Worm (Caenorhabditis elegans) whole organism, L4 larva: ENCODE data around the gene aldo-2.

Source experiments
- Y48G9A.11 ChIP-seq: fragments of 200-800 bp; sonication (Bioruptor generic); IDR thresholded peaks from 2 replicates; pipeline ENCODE4 v1.3.6; 2022; ENCODE audit warnings: missing genetic modification reagents, missing genetic modification characterization, missing compliant biosample characterization
- aha-1 ChIP-seq: fragments of 150-350 bp; peaks from one replicate; lab custom pipeline; 2014; ENCODE audit warnings: missing biosample characterization, missing genetic modification characterization
- cey-2 ChIP-seq: sonication (generic microtip); optimal IDR thresholded peaks from 3 replicates; lab custom pipeline; 2017; ENCODE audit warnings: missing genetic modification characterization, mild to moderate bottlenecking, missing compliant biosample characterization, antibody characterized with exemption, borderline replicate concordance; ENCODE audit not compliant: insufficient read depth
- daf-12 ChIP-seq: fragments of 150-350 bp; optimal IDR thresholded peaks from 2 replicates; lab custom pipeline; 2014; ENCODE audit warnings: missing biosample characterization, missing genetic modification reagents, missing genetic modification characterization
- daf-16 ChIP-seq, 3 experiments: sonication (generic microtip); optimal IDR thresholded peaks; 2 replicates each; lab custom pipeline; 2016 to 2017; ENCODE audit warnings: missing genetic modification characterization in 3 of 3, missing genetic modification reagents in 3 of 3, mild to moderate bottlenecking in 2 of 3, missing compliant biosample characterization in 2 of 3, missing biosample characterization in 1 of 3, moderate library complexity in 1 of 3
- dmd-6 ChIP-seq: fragments of 200-800 bp; sonication (Bioruptor generic); IDR thresholded peaks from 2 replicates; pipeline ENCODE4 v1.3.6; 2022; ENCODE audit warnings: missing genetic modification reagents, missing genetic modification characterization, missing compliant biosample characterization
- duxl-1 ChIP-seq: sonication (generic microtip); optimal IDR thresholded peaks from 2 replicates; lab custom pipeline; 2016; ENCODE audit warnings: mild to moderate bottlenecking, missing genetic modification characterization, moderate library complexity, missing compliant biosample characterization; ENCODE audit not compliant: poor library complexity
- dve-1 ChIP-seq: sonication (generic microtip); optimal IDR thresholded peaks from 2 replicates; lab custom pipeline; 2017; ENCODE audit warnings: antibody characterized with exemption, mild to moderate bottlenecking, missing genetic modification characterization, missing compliant biosample characterization; ENCODE audit not compliant: insufficient read depth
- egl-27 ChIP-seq: sonication (generic microtip); optimal IDR thresholded peaks from 3 replicates; lab custom pipeline; 2017; ENCODE audit warnings: missing biosample characterization, missing genetic modification reagents, missing genetic modification characterization
- fos-1 ChIP-seq: fragments of 150-350 bp; optimal IDR thresholded peaks from 2 replicates; lab custom pipeline; 2014; ENCODE audit warnings: missing biosample characterization, missing genetic modification characterization
- gei-8 ChIP-seq: fragments of 200-800 bp; sonication (Bioruptor generic); optimal IDR thresholded peaks from 2 replicates; lab custom pipeline; 2018; ENCODE audit warnings: mild to moderate bottlenecking, missing genetic modification characterization, missing compliant biosample characterization
- hlh-11 ChIP-seq: fragments of 200-800 bp; sonication (Bioruptor generic); optimal IDR thresholded peaks from 2 replicates; lab custom pipeline; 2018; ENCODE audit warnings: mild to moderate bottlenecking, missing genetic modification characterization, missing compliant biosample characterization
- hlh-30 ChIP-seq: sonication (generic microtip); optimal IDR thresholded peaks from 2 replicates; lab custom pipeline; 2017; ENCODE audit warnings: antibody characterized with exemption, mild to moderate bottlenecking, missing genetic modification characterization, missing compliant biosample characterization; ENCODE audit not compliant: insufficient read depth
- hmg-1.1 ChIP-seq: fragments of 200-800 bp; sonication (Bioruptor generic); IDR thresholded peaks from 2 replicates; pipeline ENCODE4 v1.3.6; 2022; ENCODE audit warnings: missing genetic modification reagents, missing genetic modification characterization, missing compliant biosample characterization
- lir-3 ChIP-seq: sonication (generic microtip); optimal IDR thresholded peaks from 2 replicates; lab custom pipeline; 2016; ENCODE audit warnings: mild to moderate bottlenecking, missing genetic modification characterization, missing compliant biosample characterization
- madf-5 ChIP-seq, 2 experiments: fragments of 200-800 bp; sonication (Bioruptor generic); IDR thresholded peaks; 2 replicates each; pipeline ENCODE4 v1.3.6; 2022; ENCODE audit warnings: missing compliant biosample characterization in 2 of 2, missing genetic modification characterization in 2 of 2
- madf-9 ChIP-seq: fragments of 200-800 bp; sonication (Bioruptor generic); conservative IDR thresholded peaks from 2 replicates; pipeline ENCODE4 v1.3.6; 2022; ENCODE audit warnings: missing genetic modification reagents, missing genetic modification characterization, missing compliant biosample characterization
- mdt-29 ChIP-seq: fragments of 200-800 bp; sonication (Bioruptor generic); IDR thresholded peaks from 2 replicates; pipeline ENCODE4 v1.3.6; 2022; ENCODE audit warnings: missing genetic modification reagents, missing genetic modification characterization, missing compliant biosample characterization
- mep-1 ChIP-seq: fragments of 150-350 bp; sonication (generic microtip); optimal IDR thresholded peaks from 3 replicates; lab custom pipeline; 2014; ENCODE audit warnings: missing biosample characterization, missing genetic modification characterization
- mes-2 ChIP-seq: sonication (generic microtip); optimal IDR thresholded peaks from 2 replicates; lab custom pipeline; 2016; ENCODE audit warnings: missing genotype, mild to moderate bottlenecking, missing genetic modification characterization, missing compliant biosample characterization; ENCODE audit not compliant: poor library complexity, severe bottlenecking
- mxl-2 ChIP-seq: fragments of 200-800 bp; sonication (Bioruptor generic); conservative IDR thresholded peaks from 2 replicates; pipeline ENCODE4 v1.3.6; 2022; ENCODE audit warnings: missing genetic modification reagents, missing genetic modification characterization, missing compliant biosample characterization
- mxl-3 ChIP-seq: fragments of 200-800 bp; sonication (Bioruptor generic); optimal IDR thresholded peaks from 2 replicates; lab custom pipeline; 2018; ENCODE audit warnings: mild to moderate bottlenecking, missing genetic modification characterization, missing compliant biosample characterization
- nhr-237 ChIP-seq: sonication (generic microtip); optimal IDR thresholded peaks from 2 replicates; lab custom pipeline; 2017; ENCODE audit warnings: missing biosample characterization, missing genetic modification characterization
- nhr-28 ChIP-seq: fragments of 150-350 bp; optimal IDR thresholded peaks from 2 replicates; lab custom pipeline; 2014; ENCODE audit warnings: missing biosample characterization, missing genetic modification characterization
- nhr-41 ChIP-seq: fragments of 200-800 bp; sonication (Bioruptor generic); IDR thresholded peaks from 2 replicates; pipeline ENCODE4 v1.3.6; 2022; ENCODE audit warnings: missing genetic modification reagents, missing genetic modification characterization, missing compliant biosample characterization
- pqm-1 ChIP-seq: sonication (generic microtip); optimal IDR thresholded peaks from 2 replicates; lab custom pipeline; 2017; ENCODE audit warnings: missing biosample characterization, missing genetic modification characterization
- spr-1 ChIP-seq: sonication (generic microtip); optimal IDR thresholded peaks from 2 replicates; lab custom pipeline; 2016; ENCODE audit warnings: mild to moderate bottlenecking, missing genetic modification characterization, missing compliant biosample characterization
- unc-62 ChIP-seq, 3 experiments: fragments of 150-350 bp in 1 of 3; sonication (generic microtip); optimal IDR thresholded peaks in 2 of 3; peaks in 1 of 3; 1 replicate in 1 of 3; 2 replicates in 2 of 3; lab custom pipeline; 2014 to 2017; ENCODE audit warnings: missing biosample characterization in 3 of 3, missing genetic modification characterization in 3 of 3, missing genetic modification reagents in 3 of 3, missing genotype in 1 of 3
- zip-11 ChIP-seq: fragments of 200-800 bp; sonication (Bioruptor generic); IDR thresholded peaks from 2 replicates; pipeline ENCODE4 v1.3.6; 2022; ENCODE audit warnings: missing genetic modification characterization, missing compliant biosample characterization
- zip-2 ChIP-seq: fragments of 150-350 bp; optimal IDR thresholded peaks from 2 replicates; lab custom pipeline; 2014; ENCODE audit warnings: missing biosample characterization, missing genetic modification characterization

Gene aldo-2

ce11 chrIII:5840815-5841573 lies 35.4 kb downstream of the aldo-2 start:
- TF ChIP-seq daf-12 (tag; lab: Kevin White, UChicago) (no peak), gei-8 (no peak), aha-1 (tag; lab: Kevin White, UChicago) (peak; percentile 47), dmd-6 (GFP tag; lab: Robert Waterston, UW) (peak; percentile 64), spr-1 (tag; lab: Kevin White, UChicago) (no peak), zip-2 (tag; lab: Kevin White, UChicago) (no peak), unc-62 (GFP tag; optimal IDR thresholded peaks at IDR 0.05 in 1 of 2; lab: Kevin White, UChicago) (peak in 1 of 2 experiments; percentile 52), unc-62 (tag; optimal IDR thresholded peaks at IDR 0.05; lab: Kevin White, UChicago) (no peak), hmg-1.1 (GFP tag; lab: Robert Waterston, UW) (0 out of 2 replicates have a peak, but pooled peaks have one; percentile 19), lir-3 (tag; lab: Kevin White, UChicago) (no peak), mep-1 (tag; lab: Kevin White, UChicago) (no peak), nhr-41 (GFP tag; lab: Robert Waterston, UW) (no peak), daf-16 (GFP tag; optimal IDR thresholded peaks at IDR 0.05; lab: Kevin White, UChicago) (no peak), daf-16 (tag; optimal IDR thresholded peaks at IDR 0.05; lab: Kevin White, UChicago) (peak; percentile 7), hlh-30 (tag; lab: Kevin White, UChicago) (peak; percentile 52), dve-1 (tag; lab: Kevin White, UChicago) (peak; percentile 56)

ce11 chrIII:5840277-5840676 lies 36.1 kb downstream of the aldo-2 start:
- TF ChIP-seq madf-5 (GFP tag; IDR thresholded peaks at IDR 0.05; lab: Robert Waterston, UW) (0 out of 4 replicates have a peak, but pooled peaks of 1 of the 2 experiments have one; percentile 35), fos-1 (tag; lab: Kevin White, UChicago) (no peak), nhr-237 (no peak), cey-2 (tag; lab: Kevin White, UChicago) (no peak), duxl-1 (no peak), madf-9 (no peak), Y48G9A.11 (GFP tag; lab: Robert Waterston, UW) (no peak), pqm-1 (tag; lab: Kevin White, UChicago) (peak; percentile 59), unc-62 (GFP tag; optimal IDR thresholded peaks at IDR 0.05 in 1 of 2; lab: Kevin White, UChicago) (peak in 1 of 2 experiments; percentile 87), unc-62 (tag; optimal IDR thresholded peaks at IDR 0.05; lab: Kevin White, UChicago) (no peak), mxl-3 (peak; percentile 61), hlh-11 (peak; percentile 45), zip-11 (GFP tag; lab: Robert Waterston, UW) (no peak), mes-2 (tag; lab: Kevin White, UChicago) (peak; percentile 24), daf-16 (GFP tag; optimal IDR thresholded peaks at IDR 0.05; lab: Kevin White, UChicago) (no peak), daf-16 (tag; optimal IDR thresholded peaks at IDR 0.05; lab: Kevin White, UChicago) (peak; percentile 49), mdt-29 (0 out of 2 replicates have a peak, but pooled peaks have one; percentile 8), nhr-28 (tag; lab: Kevin White, UChicago) (peak; percentile 41), lir-3 (tag; lab: Kevin White, UChicago) (no peak), dve-1 (tag; lab: Kevin White, UChicago) (peak; percentile 16), dmd-6 (GFP tag; lab: Robert Waterston, UW) (peak; percentile 43; the same call in 1 of the 2 replicates), hmg-1.1 (GFP tag; lab: Robert Waterston, UW) (no peak)
- TF ChIP-seq, all 104 proteins: peak for 11

ce11 chrIII:5839598-5839997 lies 36.8 kb downstream of the aldo-2 start:
- TF ChIP-seq egl-27 (tag; lab: Kevin White, UChicago) = no peak
- TF ChIP-seq daf-16 (GFP tag; optimal IDR thresholded peaks at IDR 0.05; lab: Kevin White, UChicago) = peak in 1 of 2 experiments; percentile 38
- no peak for TF ChIP-seq daf-16 (tag; optimal IDR thresholded peaks at IDR 0.05; lab: Kevin White, UChicago)
- TF ChIP-seq mxl-2 (GFP tag; lab: Robert Waterston, UW) = 0 out of 2 replicates have a peak, but pooled peaks have one; percentile 0
- peak in 1 of 2 experiments; percentile 91 for TF ChIP-seq unc-62 (GFP tag; optimal IDR thresholded peaks at IDR 0.05 in 1 of 2; lab: Kevin White, UChicago)
- TF ChIP-seq unc-62 (tag; optimal IDR thresholded peaks at IDR 0.05; lab: Kevin White, UChicago) = no peak
- TF ChIP-seq, all 104 proteins: peak for 3
